Fruit fly (Drosophila melanogaster): Measurements from ENCODE around the gene Gr93c.

The Gr93c gene

dm6 chr3R:21845165-21845564, at the start of gene Gr93c:
Gr93c (minus strand) TSS chr3R:21845265.
- TF ChIP-seq CG10321 (GFP tag; IDR thresholded peaks at IDR 0.05) (no peak), CG15696 (tag; optimal IDR thresholded peaks at IDR 0.05) (no peak), chif (GFP tag; optimal IDR thresholded peaks at IDR 0.05) (no peak), Awh (GFP tag; IDR thresholded peaks at IDR 0.05) (no peak), wdn (GFP tag; IDR thresholded peaks at IDR 0.05) (no peak), Nf-YB (GFP tag; optimal IDR thresholded peaks at IDR 0.05) (no peak), repo (GFP tag; optimal IDR thresholded peaks at IDR 0.05) (no peak), Lpt (GFP tag; optimal IDR thresholded peaks at IDR 0.05) (no peak)

- no peak for TF ChIP-seq schlank (tag; optimal IDR thresholded peaks at IDR 0.05)
- peak; percentile 27 for TF ChIP-seq gem (tag; optimal IDR thresholded peaks at IDR 0.05)
- TF ChIP-seq ssp (GFP tag; IDR thresholded peaks at IDR 0.05): no peak
- TF ChIP-seq esg (GFP tag; conservative IDR thresholded peaks at IDR 0.05): no peak
- TF ChIP-seq CG5245 (GFP tag; optimal IDR thresholded peaks at IDR 0.05): no peak
- TF ChIP-seq bsh (GFP tag; optimal IDR thresholded peaks at IDR 0.05): peak; percentile 9 to 75
- TF ChIP-seq CG8359 (GFP tag; optimal IDR thresholded peaks at IDR 0.05; ENCODE audit: borderline replicate concordance): no peak
- no peak for TF ChIP-seq disco-r (GFP tag; optimal IDR thresholded peaks at IDR 0.05)
- TF ChIP-seq Drgx (GFP tag; IDR thresholded peaks at IDR 0.05): peak; percentile 88
- no peak for TF ChIP-seq sqz (GFP tag; optimal IDR thresholded peaks at IDR 0.05)
- TF ChIP-seq CG31441 (GFP tag; IDR thresholded peaks at IDR 0.05): 0 out of 2 replicates have a peak, but pooled peaks have one; percentile 10
- TF ChIP-seq CG2712 (tag; optimal IDR thresholded peaks at IDR 0.05): peak; percentile 6
- no peak for TF ChIP-seq CG7357 (GFP tag; IDR thresholded peaks at IDR 0.05)
- TF ChIP-seq kay (GFP tag; optimal IDR thresholded peaks at IDR 0.05): no peak
- TF ChIP-seq BtbVII (GFP tag; optimal IDR thresholded peaks at IDR 0.05): no peak
- TF ChIP-seq CG10274 (GFP tag; optimal IDR thresholded peaks at IDR 0.05): no peak
- TF ChIP-seq CG18262 (tag; optimal IDR thresholded peaks at IDR 0.05): no peak
- peak; percentile 60 for TF ChIP-seq nom (GFP tag; optimal IDR thresholded peaks at IDR 0.05)
- TF ChIP-seq sens (GFP tag): peak; percentile 25
These were observed 48.9 kb upstream of the Gr93c start for dm6 chr3R:21893929-21894328.

- TF ChIP-seq Atf-2 (GFP tag; optimal IDR thresholded peaks at IDR 0.05) (no peak), grau (tag; optimal IDR thresholded peaks at IDR 0.05) (no peak), oc (tag; optimal IDR thresholded peaks at IDR 0.05) (no peak), Six4 (GFP tag; optimal IDR thresholded peaks at IDR 0.05) (no peak), Ets97D (GFP tag; optimal IDR thresholded peaks at IDR 0.05) (no peak)
These were observed 47.4 kb upstream of the Gr93c start for dm6 chr3R:21892450-21892849.

- TF ChIP-seq dimm (GFP tag; IDR thresholded peaks at IDR 0.05) (no peak), mld (GFP tag; IDR thresholded peaks at IDR 0.05; ENCODE audit: partially characterized antibody) (no peak), CG6175 (GFP tag; IDR thresholded peaks at IDR 0.05) (no peak), CG9797 (GFP tag; optimal IDR thresholded peaks at IDR 0.05) (no peak), Drgx (GFP tag; IDR thresholded peaks at IDR 0.05) (peak; percentile 26; the same call in 1 of the 2 replicates), hth (optimal IDR thresholded peaks at IDR 0.05) (no peak)
These were observed 45.7 kb upstream of the Gr93c start for dm6 chr3R:21890739-21891138.

Measured in whole organism, embryonic.